Worm (Caenorhabditis elegans): Measurements from ENCODE around the gene nhr-181.
A peak's percentile ranks its signal among the peaks of the same experiment; 100 is the strongest.

nhr-181 gene

DNA sequence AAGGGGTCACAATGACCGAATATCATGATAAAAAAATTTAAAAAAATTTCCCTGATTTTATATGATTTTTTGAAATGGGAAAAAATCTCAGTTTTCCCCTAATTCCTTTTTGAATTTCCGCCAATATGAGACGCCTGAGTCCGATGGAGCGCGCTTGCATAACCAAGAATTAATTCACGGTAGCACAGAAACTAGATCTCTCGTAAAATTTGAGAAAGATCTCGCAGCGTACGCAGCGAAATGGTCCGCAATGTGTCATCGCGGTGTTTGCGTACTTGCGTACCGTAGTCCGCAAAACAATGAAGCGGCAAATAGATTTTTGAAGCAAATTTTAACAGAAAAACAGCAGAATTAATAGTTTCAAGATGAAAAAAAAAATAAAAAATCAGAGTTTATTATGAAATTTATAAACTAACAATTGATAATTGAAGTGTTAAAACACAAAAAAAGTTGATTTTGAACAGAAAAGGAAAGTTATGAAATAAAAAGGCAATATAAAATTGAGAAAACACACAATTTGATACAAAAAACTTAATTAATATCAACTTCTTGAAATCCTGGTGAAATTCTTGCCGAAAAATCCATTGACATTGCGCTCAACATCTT, 31.2 kb upstream of the nhr-181 start:
- TF ChIP-seq hsf-1 (GFP tag; IDR thresholded peaks at IDR 0.05) (peak; percentile 54), hmg-20 (GFP tag; IDR thresholded peaks at IDR 0.05) (0 out of 2 replicates have a peak, but pooled peaks have one; percentile 16), lin-54 (GFP tag; optimal IDR thresholded peaks at IDR 0.05) (peak; percentile 57), Y67H2A.10 (GFP tag; conservative IDR thresholded peaks at IDR 0.05) (0 out of 2 replicates have a peak, but pooled peaks have one; percentile 30), lir-1 (GFP tag; conservative IDR thresholded peaks at IDR 0.05) (peak; percentile 35; the same call in 1 of the 2 replicates), madf-6 (GFP tag; IDR thresholded peaks at IDR 0.05) (peak; percentile 66), rcor-1 (GFP tag; IDR thresholded peaks at IDR 0.05) (peak; percentile 63; the same call in 1 of the 2 replicates), F33H1.4 (GFP tag; IDR thresholded peaks at IDR 0.05) (peak; percentile 60), lsl-1 (GFP tag; optimal IDR thresholded peaks at IDR 0.05) (peak; percentile 36), egl-18 (GFP tag; IDR thresholded peaks at IDR 0.05) (0 out of 2 replicates have a peak, but pooled peaks have one; percentile 59), C06A6.2 (GFP tag; conservative IDR thresholded peaks at IDR 0.05) (peak; percentile 67), nfyb-1 (GFP tag; IDR thresholded peaks at IDR 0.05) (peak; percentile 83), hmg-1.2 (GFP tag; IDR thresholded peaks at IDR 0.05) (peak; percentile 91), ceh-91 (GFP tag; IDR thresholded peaks at IDR 0.05) (peak; percentile 69), ceh-100 (GFP tag; IDR thresholded peaks at IDR 0.05) (peak; percentile 77), attf-5 (GFP tag; optimal IDR thresholded peaks at IDR 0.05) (peak; percentile 6), ekl-4 (GFP tag; IDR thresholded peaks at IDR 0.05) (peak; percentile 66; the same call in 1 of the 2 replicates), D2030.7 (GFP tag; IDR thresholded peaks at IDR 0.05) (peak; percentile 72; the same call in 1 of the 2 replicates), B0019.2 (GFP tag; conservative IDR thresholded peaks at IDR 0.05) (0 out of 2 replicates have a peak, but pooled peaks have one; percentile 19), mcd-1 (GFP tag; IDR thresholded peaks at IDR 0.05) (peak; percentile 98), madf-8 (GFP tag; conservative IDR thresholded peaks at IDR 0.05) (peak; percentile 33; the same call in 1 of the 2 replicates)

DNA sequence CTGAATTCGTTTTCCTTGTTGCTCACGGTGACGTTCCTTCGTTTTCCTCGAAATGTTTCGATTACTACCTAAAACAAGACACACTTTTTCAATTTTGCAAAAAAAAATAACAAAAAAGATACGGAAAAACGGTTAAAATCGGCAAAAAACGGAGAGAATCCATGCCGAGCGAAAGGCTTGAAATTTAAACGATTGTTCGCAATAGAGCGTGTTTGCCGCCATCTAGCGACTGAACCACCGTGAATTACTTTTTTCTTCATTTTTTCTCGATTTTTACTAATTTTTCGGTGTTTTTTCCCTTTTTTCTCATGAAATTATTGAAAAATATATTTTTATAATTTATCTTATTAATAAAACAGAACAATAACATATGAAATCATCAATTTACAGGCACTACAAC, 28.7 kb upstream of the nhr-181 start:
- TF ChIP-seq hmg-1.2 (GFP tag; IDR thresholded peaks at IDR 0.05), result peak; percentile 36; the same call in 1 of the 2 replicates
- peak; percentile 59 for TF ChIP-seq mcd-1 (GFP tag; IDR thresholded peaks at IDR 0.05)

DNA sequence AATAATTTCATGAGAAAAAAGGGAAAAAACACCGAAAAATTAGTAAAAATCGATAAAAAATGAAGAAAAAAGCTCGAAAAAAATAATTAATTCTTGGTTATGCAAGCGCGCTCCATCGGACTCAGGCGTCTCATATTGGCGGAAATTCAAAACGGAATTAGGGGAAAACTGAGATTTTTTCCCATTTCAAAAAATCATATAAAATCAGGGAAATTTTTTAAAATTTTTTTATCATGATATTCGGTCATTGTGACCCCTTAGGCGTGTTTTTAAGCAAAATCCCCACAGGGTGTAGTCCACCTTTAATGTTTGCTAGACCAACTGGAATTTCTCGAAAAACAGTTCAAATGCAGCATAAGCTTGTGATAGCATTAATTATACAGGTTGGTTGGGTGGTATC, 27.0 kb upstream of the nhr-181 start:
- peak; percentile 82 for TF ChIP-seq mcd-1 (GFP tag; IDR thresholded peaks at IDR 0.05)

DNA sequence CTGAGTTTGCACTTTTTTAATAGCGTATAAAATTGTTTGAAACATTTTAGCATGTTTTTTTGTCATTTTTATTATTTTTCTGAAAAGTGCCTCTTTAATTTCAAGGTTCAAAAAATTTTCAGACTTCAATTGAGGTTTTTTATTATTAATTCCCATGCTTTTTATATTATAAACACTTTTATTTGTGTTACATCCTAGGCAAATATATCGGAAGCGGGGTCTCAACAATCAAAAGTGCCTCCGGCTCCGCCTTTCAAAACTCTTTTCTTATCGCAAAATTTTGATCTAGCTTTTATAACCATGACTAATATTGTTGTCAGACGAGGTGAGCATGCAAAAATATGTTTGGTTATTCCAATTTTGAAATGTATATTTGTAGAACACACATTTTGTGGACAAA, 21.4 kb upstream of the nhr-181 start, which contains the start of gene otpl-2:
TSS of gene otpl-2 (plus strand) at position 301 of the 400 bp plus-strand sequence.
- TF ChIP-seq ama-1 (optimal IDR thresholded peaks at IDR 0.05) (no peak), ama-1 (GFP tag; optimal IDR thresholded peaks at IDR 0.05) (no peak), ztf-25 (GFP tag; IDR thresholded peaks at IDR 0.05) (no peak), lsl-1 (GFP tag; optimal IDR thresholded peaks at IDR 0.05) (no peak)

DNA sequence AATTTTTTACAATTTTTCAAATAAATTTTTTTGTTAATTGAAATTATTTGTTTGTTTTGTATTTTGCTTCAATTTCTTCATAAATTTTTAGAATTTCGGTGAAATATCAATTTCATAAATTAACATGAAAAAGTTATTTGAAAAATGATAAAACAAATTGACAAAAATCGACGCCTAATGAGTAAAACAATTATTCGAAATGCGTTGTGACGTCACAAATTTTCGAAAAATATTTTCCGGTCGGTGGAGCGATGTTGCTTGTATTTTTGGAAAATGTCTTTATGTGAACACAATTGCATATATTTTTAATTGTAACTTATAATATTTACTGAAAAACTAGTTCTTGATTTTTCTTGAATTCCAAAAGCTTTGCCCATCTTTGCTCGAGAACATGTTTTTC, 14.3 kb upstream of the nhr-181 start:
- TF ChIP-seq F49E8.2 (tag; optimal IDR thresholded peaks at IDR 0.05; ENCODE audit: insufficient read depth) (no peak), dpff-1 (tag; optimal IDR thresholded peaks at IDR 0.05) (no peak), aptf-3 (GFP tag; IDR thresholded peaks at IDR 0.05) (no peak), ztf-28 (GFP tag; IDR thresholded peaks at IDR 0.05) (no peak)

DNA sequence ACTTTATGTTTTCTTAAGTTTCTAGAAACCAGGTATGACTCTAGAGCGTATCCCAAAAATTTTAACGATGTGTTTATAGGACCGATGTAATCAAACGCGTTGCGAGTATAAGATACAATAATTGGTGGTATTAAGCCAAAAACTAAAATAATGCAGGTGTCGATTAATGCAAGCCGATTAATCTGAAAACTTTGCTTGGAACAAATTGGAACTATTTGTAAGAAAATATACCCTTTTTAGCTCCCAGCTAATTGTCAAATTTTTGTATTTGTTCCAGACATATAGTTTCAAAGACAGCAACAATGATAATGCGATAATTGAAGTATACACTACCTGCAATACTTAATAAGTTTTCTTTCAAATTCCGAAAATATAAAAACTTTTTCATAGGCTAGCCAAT, 13.6 kb upstream of the nhr-181 start, which contains the start of gene srh-211:
TSS of gene srh-211 (minus strand) at position 101 of the 400 bp plus-strand sequence.
- TF ChIP-seq hlh-12 (tag; optimal IDR thresholded peaks at IDR 0.05), result no peak

Measured in whole organism, young adult.